Fruit fly (Drosophila melanogaster) whole organism: Measurements from ENCODE around the gene CG8661.

ENCODE experiments used
- CG8478 ChIP-seq: fragments of >200 bp; optimal IDR thresholded peaks from 2 replicates; lab custom pipeline; 2018; ENCODE audit warnings: inconsistent platforms
- Dll ChIP-seq: fragments of >200 bp; optimal IDR thresholded peaks from 2 replicates; lab custom pipeline; 2017
- EcR ChIP-seq, 2 experiments: fragments of >200 bp; optimal IDR thresholded peaks; 2 replicates each; lab custom pipeline; 2017; ENCODE audit warnings: missing biosample characterization in 2 of 2, missing genetic modification characterization in 2 of 2, missing genetic modification reagents in 2 of 2
- pan ChIP-seq: fragments of >200 bp; optimal IDR thresholded peaks from 2 replicates; lab custom pipeline; 2017
- psq ChIP-seq: fragments of >200 bp; optimal IDR thresholded peaks from 2 replicates; lab custom pipeline; 2017
- usp ChIP-seq: fragments of >200 bp; optimal IDR thresholded peaks from 2 replicates; lab custom pipeline; 2017; ENCODE audit warnings: missing biosample characterization, missing genetic modification characterization, mixed read lengths

DNA sequence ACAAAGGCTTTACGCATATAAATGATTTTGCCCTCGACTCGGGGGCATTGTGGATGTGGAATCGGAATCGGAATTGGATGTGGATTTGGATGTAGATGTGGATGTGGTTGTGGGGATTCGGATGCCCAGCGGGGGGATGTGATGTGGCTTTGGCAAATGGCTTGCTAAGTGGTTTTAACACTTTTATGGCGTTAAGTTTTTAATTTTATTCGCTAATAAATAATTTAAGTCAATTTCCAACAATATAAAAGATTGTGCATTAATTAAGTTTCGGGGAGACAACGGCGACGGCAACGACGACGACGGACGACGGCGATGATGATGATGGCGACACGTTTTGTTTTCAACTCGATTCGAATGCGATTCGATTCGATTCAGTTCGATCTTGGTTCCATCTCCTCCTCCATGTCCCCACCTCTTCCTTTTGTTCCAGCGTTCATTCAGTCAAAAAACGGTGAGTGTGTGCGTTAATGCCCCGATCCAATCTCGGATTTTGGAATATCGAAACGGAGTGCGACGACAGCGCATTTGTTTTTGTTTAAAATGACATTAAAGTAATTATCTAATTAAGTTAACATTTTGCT is 46.5 kb upstream of the CG8661 start:
- TF ChIP-seq usp (GFP tag; lab: Kevin White, UChicago), result no peak
- TF ChIP-seq CG8478 (lab: Kevin White, UChicago), result no peak
- TF ChIP-seq pan (lab: Kevin White, UChicago), result no peak
- TF ChIP-seq EcR (GFP tag; optimal IDR thresholded peaks at IDR 0.05; lab: Kevin White, UChicago), result no peak
- TF ChIP-seq Dll (lab: Kevin White, UChicago), result no peak
- no peak for TF ChIP-seq psq (lab: Kevin White, UChicago)
